Fruit fly (Drosophila melanogaster) whole organism, embryonic: ENCODE measurements around the gene CG2901.

ENCODE experiments used
- Atf-2 ChIP-seq: fragments of 200-800 bp; sonication (Bioruptor generic); optimal IDR thresholded peaks from 2 replicates; lab custom pipeline; 2016; ENCODE audit warnings: missing biosample characterization, missing genetic modification characterization
- BEAF-32 ChIP-seq: fragments of 200-800 bp; sonication (Bioruptor generic); optimal IDR thresholded peaks from 3 replicates; lab custom pipeline; 2017; ENCODE audit warnings: missing biosample characterization, missing genetic modification characterization, mild to moderate bottlenecking, moderate library complexity, missing genetic modification reagents
- CG12659 ChIP-seq: fragments of 200-800 bp; sonication (Bioruptor generic); optimal IDR thresholded peaks from 3 replicates; lab custom pipeline; 2017; ENCODE audit warnings: mild to moderate bottlenecking, missing biosample characterization, missing genetic modification reagents, missing genetic modification characterization
- CG1603 ChIP-seq: fragments of 200-800 bp; sonication (Bioruptor generic); optimal IDR thresholded peaks from 2 replicates; lab custom pipeline; 2019; ENCODE audit warnings: missing biosample characterization, mild to moderate bottlenecking, missing genetic modification characterization, moderate library complexity
- CG17186 ChIP-seq: fragments of 200-800 bp; sonication (Bioruptor generic); optimal IDR thresholded peaks from 3 replicates; lab custom pipeline; 2017; ENCODE audit warnings: missing biosample characterization, missing genetic modification reagents, missing genetic modification characterization
- CG17361 ChIP-seq: fragments of 200-800 bp; sonication (Bioruptor generic); IDR thresholded peaks from 3 replicates; pipeline ENCODE4 v1.3.6; 2022; ENCODE audit warnings: missing biosample characterization, missing genetic modification characterization
- CG17612 ChIP-seq: fragments of 200-800 bp; sonication (Bioruptor generic); IDR thresholded peaks from 2 replicates; pipeline ENCODE4 v1.3.6; 2022; ENCODE audit warnings: missing biosample characterization, missing genetic modification characterization
- CG2712 ChIP-seq: fragments of 200-800 bp; optimal IDR thresholded peaks from 3 replicates; lab custom pipeline; 2019; ENCODE audit warnings: missing biosample characterization, mild to moderate bottlenecking, missing genetic modification characterization, moderate library complexity
- CG3163 ChIP-seq: fragments of 200-800 bp; sonication (Bioruptor generic); optimal IDR thresholded peaks from 3 replicates; lab custom pipeline; 2016; ENCODE audit warnings: missing biosample characterization, missing genetic modification characterization
- CG32532 ChIP-seq: fragments of 200-800 bp; sonication (Bioruptor generic); IDR thresholded peaks from 2 replicates; pipeline ENCODE4 v1.3.6; 2022; ENCODE audit warnings: missing biosample characterization, missing genetic modification characterization
- CG4617 ChIP-seq: fragments of 200-800 bp; sonication (Bioruptor generic); optimal IDR thresholded peaks from 3 replicates; lab custom pipeline; 2016; ENCODE audit warnings: missing biosample characterization, missing genetic modification characterization, borderline replicate concordance
- CG7745 ChIP-seq: fragments of 200-800 bp; sonication (Bioruptor generic); optimal IDR thresholded peaks from 2 replicates; lab custom pipeline; 2018; ENCODE audit warnings: missing biosample characterization, mild to moderate bottlenecking, missing genetic modification characterization, moderate library complexity
- CG7786 ChIP-seq: fragments of 200-800 bp; sonication (Bioruptor generic); optimal IDR thresholded peaks from 2 replicates; lab custom pipeline; 2016; ENCODE audit warnings: missing biosample characterization, missing genetic modification characterization
- CG7928 ChIP-seq: fragments of 200-800 bp; sonication (Bioruptor generic); optimal IDR thresholded peaks from 2 replicates; lab custom pipeline; 2017; ENCODE audit warnings: missing biosample characterization, mild to moderate bottlenecking, missing genetic modification characterization
- CG8290 ChIP-seq, 3 experiments: fragments of 200-800 bp; sonication (Bioruptor generic); optimal IDR thresholded peaks; 2 replicates each; lab custom pipeline; 2016 to 2019; ENCODE audit warnings: missing biosample characterization in 3 of 3, missing genetic modification characterization in 3 of 3, mild to moderate bottlenecking in 2 of 3, moderate library complexity in 1 of 3
- CG8944 ChIP-seq: fragments of 200-800 bp; sonication (Bioruptor generic); optimal IDR thresholded peaks from 3 replicates; lab custom pipeline; 2016; ENCODE audit warnings: missing biosample characterization, missing genetic modification characterization
- CG9727 ChIP-seq: fragments of 200-800 bp; sonication (Bioruptor generic); optimal IDR thresholded peaks from 3 replicates; lab custom pipeline; 2017; ENCODE audit warnings: missing biosample characterization, mild to moderate bottlenecking, missing genetic modification characterization
- CTCF ChIP-seq: fragments of 200-800 bp; sonication (Bioruptor generic); optimal IDR thresholded peaks from 2 replicates; lab custom pipeline; 2017; ENCODE audit warnings: missing biosample characterization, mild to moderate bottlenecking, missing genetic modification characterization, moderate library complexity
- Dbx ChIP-seq: fragments of 200-800 bp; sonication (Bioruptor generic); IDR thresholded peaks from 3 replicates; pipeline ENCODE4 v1.3.6; 2022; ENCODE audit warnings: missing biosample characterization, missing genetic modification characterization
- Dip3 ChIP-seq: fragments of 200-800 bp; sonication (Bioruptor generic); optimal IDR thresholded peaks from 3 replicates; lab custom pipeline; 2016; ENCODE audit warnings: missing biosample characterization, missing genetic modification characterization
- Dref ChIP-seq: fragments of 200-800 bp; sonication (Bioruptor generic); IDR thresholded peaks from 2 replicates; pipeline ENCODE4 v1.3.6; 2022; ENCODE audit warnings: missing biosample characterization, missing genetic modification characterization
- Ets65A ChIP-seq: fragments of 200-800 bp; sonication (Bioruptor generic); peaks from one replicate; lab custom pipeline; 2016; ENCODE audit warnings: missing biosample characterization, missing genetic modification characterization
- Hsf ChIP-seq: fragments of 200-800 bp; sonication (Bioruptor generic); optimal IDR thresholded peaks from 3 replicates; lab custom pipeline; 2016; ENCODE audit warnings: missing biosample characterization, missing genetic modification characterization
- Lim3 ChIP-seq: fragments of 200-800 bp; sonication (Bioruptor generic); IDR thresholded peaks from 2 replicates; pipeline ENCODE4 v1.3.6; 2022; ENCODE audit warnings: missing biosample characterization, missing genetic modification characterization
- Myb ChIP-seq: fragments of 200-800 bp; sonication (Bioruptor generic); optimal IDR thresholded peaks from 2 replicates; lab custom pipeline; 2016; ENCODE audit warnings: missing biosample characterization, missing genetic modification characterization
- Nf-YA ChIP-seq: fragments of 200-800 bp; sonication (Bioruptor generic); IDR thresholded peaks from 2 replicates; pipeline ENCODE4 v1.3.6; 2022; ENCODE audit warnings: missing biosample characterization, missing genetic modification characterization
- Nf-YC ChIP-seq: fragments of 200-800 bp; optimal IDR thresholded peaks from 3 replicates; lab custom pipeline; 2019; ENCODE audit warnings: missing biosample characterization, mild to moderate bottlenecking, missing genetic modification characterization, moderate library complexity
- Pdp1 ChIP-seq, 2 experiments: fragments of 200-800 bp; sonication (Bioruptor generic); optimal IDR thresholded peaks; 3 replicates each; lab custom pipeline; 2016; ENCODE audit warnings: missing biosample characterization in 2 of 2, missing genetic modification characterization in 2 of 2, mild to moderate bottlenecking in 1 of 2, moderate library complexity in 1 of 2
- Rfx ChIP-seq: fragments of 200-800 bp; sonication (Bioruptor generic); IDR thresholded peaks from 2 replicates; pipeline ENCODE4 v1.3.6; 2022; ENCODE audit warnings: missing biosample characterization, missing genetic modification characterization
- Six4 ChIP-seq: fragments of 200-800 bp; sonication (Bioruptor generic); optimal IDR thresholded peaks from 2 replicates; lab custom pipeline; 2016; ENCODE audit warnings: missing biosample characterization, missing genetic modification characterization
- Trl ChIP-seq, 3 experiments: fragments of >200 bp in 2 of 3; fragments of 200-800 bp in 1 of 3; sonication (Bioruptor generic) in 1 of 3; optimal IDR thresholded peaks; 2 replicates in 1 of 3; 3 replicates in 2 of 3; lab custom pipeline; 2016 to 2017; ENCODE audit warnings: missing biosample characterization in 1 of 3, missing genetic modification characterization in 1 of 3
- Xbp1 ChIP-seq: fragments of 200-800 bp; sonication (Bioruptor generic); optimal IDR thresholded peaks from 3 replicates; lab custom pipeline; 2016; ENCODE audit warnings: missing biosample characterization, mild to moderate bottlenecking, missing genetic modification characterization
- bigmax ChIP-seq: fragments of 200-800 bp; sonication (Bioruptor generic); optimal IDR thresholded peaks from 2 replicates; lab custom pipeline; 2018; ENCODE audit warnings: missing biosample characterization, mild to moderate bottlenecking, missing genetic modification characterization
- cad ChIP-seq: fragments of >200 bp; optimal IDR thresholded peaks from 2 replicates; lab custom pipeline; 2017; ENCODE audit warnings: missing biosample characterization, missing genetic modification characterization
- chinmo ChIP-seq: fragments of 200-800 bp; sonication (Bioruptor generic); IDR thresholded peaks from 4 replicates; pipeline ENCODE4 v1.3.6; 2022; ENCODE audit warnings: missing biosample characterization, missing genetic modification characterization; ENCODE audit not compliant: partially characterized antibody
- fd96Cb ChIP-seq: fragments of 200-800 bp; sonication (Bioruptor generic); optimal IDR thresholded peaks from 2 replicates; lab custom pipeline; 2018; ENCODE audit warnings: missing biosample characterization, mild to moderate bottlenecking, missing genetic modification characterization, moderate library complexity
- gfzf ChIP-seq: fragments of 200-800 bp; sonication (Bioruptor generic); optimal IDR thresholded peaks from 2 replicates; lab custom pipeline; 2016; ENCODE audit warnings: missing biosample characterization, mild to moderate bottlenecking, missing genetic modification characterization, moderate library complexity
- knrl ChIP-seq: fragments of 200-800 bp; sonication (Bioruptor generic); IDR thresholded peaks from 3 replicates; pipeline ENCODE4 v1.3.6; 2022; ENCODE audit warnings: missing biosample characterization, missing genetic modification characterization; ENCODE audit not compliant: partially characterized antibody
- mam ChIP-seq: fragments of 200-800 bp; sonication (Bioruptor generic); optimal IDR thresholded peaks from 3 replicates; lab custom pipeline; 2016; ENCODE audit warnings: missing biosample characterization, missing genetic modification characterization
- pita ChIP-seq: fragments of 200-800 bp; sonication (Bioruptor generic); optimal IDR thresholded peaks from 2 replicates; lab custom pipeline; 2017; ENCODE audit warnings: missing biosample characterization, mild to moderate bottlenecking, missing genetic modification characterization
- pum ChIP-seq: fragments of 200-800 bp; sonication (Bioruptor generic); optimal IDR thresholded peaks from 2 replicates; lab custom pipeline; 2016; ENCODE audit warnings: missing biosample characterization, missing genetic modification characterization
- sc ChIP-seq, 3 experiments: fragments of >200 bp in 2 of 3; fragments of 200-800 bp in 1 of 3; sonication (Bioruptor generic) in 1 of 3; optimal IDR thresholded peaks; 2 replicates in 2 of 3; 3 replicates in 1 of 3; lab custom pipeline; 2017; ENCODE audit warnings: mild to moderate bottlenecking in 1 of 3, missing biosample characterization in 1 of 3, missing genetic modification characterization in 1 of 3, missing genetic modification reagents in 1 of 3
- sens ChIP-seq: fragments of 200-800 bp; sonication (Bioruptor generic); peaks from one replicate; lab custom pipeline; 2016; ENCODE audit warnings: missing biosample characterization, missing genetic modification characterization
- sr ChIP-seq: fragments of 200-800 bp; sonication (Bioruptor generic); IDR thresholded peaks from 3 replicates; pipeline ENCODE4 v1.3.6; 2022; ENCODE audit warnings: missing biosample characterization, missing genetic modification characterization
- tgo ChIP-seq: fragments of 200-800 bp; sonication (Bioruptor generic); IDR thresholded peaks from 3 replicates; pipeline ENCODE4 v1.3.6; 2022; ENCODE audit warnings: missing biosample characterization, missing genetic modification characterization
- tin ChIP-seq: fragments of 200-800 bp; sonication (Bioruptor generic); optimal IDR thresholded peaks from 3 replicates; lab custom pipeline; 2016; ENCODE audit warnings: missing biosample characterization, missing genetic modification characterization
- tna ChIP-seq: fragments of 200-800 bp; sonication (Bioruptor generic); IDR thresholded peaks from 2 replicates; pipeline ENCODE4 v1.3.6; 2022; ENCODE audit warnings: missing biosample characterization, missing genetic modification characterization; ENCODE audit not compliant: partially characterized antibody
- trem ChIP-seq: fragments of 200-800 bp; optimal IDR thresholded peaks from 3 replicates; lab custom pipeline; 2019; ENCODE audit warnings: missing biosample characterization, mild to moderate bottlenecking, missing genetic modification characterization, moderate library complexity
- tx ChIP-seq: fragments of 200-800 bp; sonication (Bioruptor generic); optimal IDR thresholded peaks from 2 replicates; lab custom pipeline; 2016; ENCODE audit warnings: missing biosample characterization, missing genetic modification characterization
- vvl ChIP-seq: fragments of 200-800 bp; sonication (Bioruptor generic); IDR thresholded peaks from 2 replicates; pipeline ENCODE4 v1.3.6; 2022; ENCODE audit warnings: missing biosample characterization, missing genetic modification characterization

The CG2901 gene

DNA sequence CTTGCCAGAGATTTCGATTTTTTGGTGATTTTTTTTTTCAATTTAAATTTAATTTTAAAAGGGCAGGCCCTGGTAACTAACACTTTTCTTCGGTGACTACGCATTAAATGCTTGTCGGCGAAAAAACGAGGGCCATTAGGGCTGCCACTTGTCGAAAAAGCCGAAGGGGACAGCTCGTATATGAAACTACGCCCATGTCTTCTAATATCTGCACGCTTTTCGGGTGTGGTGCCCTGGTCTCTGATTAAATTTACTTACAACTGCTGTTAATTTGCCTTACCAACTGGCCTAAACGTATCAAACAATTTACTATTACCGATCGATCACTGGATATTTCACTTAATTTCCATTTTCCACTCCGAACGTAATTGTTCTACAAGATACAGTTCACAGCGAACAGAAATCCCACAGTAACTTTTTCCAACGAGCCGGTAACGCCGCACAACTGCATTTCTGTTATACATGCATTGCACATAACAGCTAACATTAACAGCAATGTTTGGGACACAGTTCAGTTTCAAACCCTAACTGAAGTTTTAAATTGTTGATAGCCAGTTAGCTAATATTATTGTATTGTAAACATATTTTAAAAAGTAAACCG lies 34.4 kb downstream of the CG2901 start (continued):
- peak; percentile 89 for TF ChIP-seq trem (tag; lab: Kevin White, UChicago)
- TF ChIP-seq CG3163 (GFP tag; lab: Kevin White, UChicago) = no peak
- TF ChIP-seq Atf-2 (GFP tag; lab: Kevin White, UChicago) = no peak
- peak; percentile 34; the same call in 1 of the 3 replicates for TF ChIP-seq Dbx
- no peak for TF ChIP-seq fd96Cb (tag; lab: Kevin White, UChicago)
- TF ChIP-seq Pdp1 (GFP tag; optimal IDR thresholded peaks at IDR 0.05; lab: Kevin White, UChicago) = peak in 1 of 2 experiments; percentile 30
- TF ChIP-seq CG7928 (GFP tag; lab: Kevin White, UChicago) = peak; percentile 72
- no peak for TF ChIP-seq tna
- peak; percentile 52 for TF ChIP-seq pita
- peak; percentile 17 for TF ChIP-seq BEAF-32
- peak; percentile 55 for TF ChIP-seq CG1603 (tag; lab: Kevin White, UChicago)
- TF ChIP-seq cad = no peak
- peak; percentile 68 for TF ChIP-seq CG2712 (tag; lab: Kevin White, UChicago)
- TF ChIP-seq CG8944 (GFP tag; lab: Kevin White, UChicago) = peak; percentile 2
- TF ChIP-seq Xbp1 (GFP tag; lab: Kevin White, UChicago) = peak; percentile 35
- no peak for TF ChIP-seq CG9727
- TF ChIP-seq chinmo = peak; percentile 78; the same call in 1 of the 4 replicates
- peak; percentile 57 for TF ChIP-seq CG4617 (GFP tag; lab: Kevin White, UChicago)
- no peak for TF ChIP-seq vvl (GFP tag; lab: Robert Waterston, UW)
- TF ChIP-seq Hsf (GFP tag; lab: Kevin White, UChicago) = peak; percentile 21
- TF ChIP-seq mam (GFP tag; lab: Kevin White, UChicago) = peak; percentile 42
- TF ChIP-seq sens (GFP tag; lab: Kevin White, UChicago) = peak; percentile 69
- peak; percentile 23 for TF ChIP-seq tin (GFP tag; lab: Kevin White, UChicago)
- TF ChIP-seq bigmax (GFP tag; lab: Kevin White, UChicago) = no peak
- peak; percentile 30; the same call in 1 of the 3 replicates for TF ChIP-seq CG17361 (GFP tag; lab: Robert Waterston, UW)
- no peak for TF ChIP-seq CG17612 (GFP tag; lab: Robert Waterston, UW)
- TF ChIP-seq tx (GFP tag; lab: Kevin White, UChicago) = peak; percentile 27
- TF ChIP-seq knrl (GFP tag; lab: Robert Waterston, UW) = peak; percentile 40
- TF ChIP-seq Dip3 = peak; percentile 17
- peak; percentile 47 for TF ChIP-seq gfzf (GFP tag; lab: Kevin White, UChicago)
- no peak for TF ChIP-seq pum (GFP tag; lab: Kevin White, UChicago)
- TF ChIP-seq Rfx (GFP tag; lab: Robert Waterston, UW) = peak; percentile 61
- TF ChIP-seq tgo (GFP tag; lab: Robert Waterston, UW) = no peak
- peak; percentile 58 for TF ChIP-seq CTCF (GFP tag; lab: Kevin White, UChicago)
- TF ChIP-seq Nf-YC (tag; lab: Kevin White, UChicago) = peak; percentile 29
- no peak for TF ChIP-seq Six4 (GFP tag; lab: Kevin White, UChicago)
- peak; percentile 82 for TF ChIP-seq CG8290 (GFP tag; optimal IDR thresholded peaks at IDR 0.05; lab: Kevin White, UChicago)
- TF ChIP-seq CG8290 (tag; optimal IDR thresholded peaks at IDR 0.05; lab: Kevin White, UChicago) = peak; percentile 11 to 74
- no peak for TF ChIP-seq Nf-YA (GFP tag; lab: Robert Waterston, UW)
- TF ChIP-seq Myb (GFP tag; lab: Kevin White, UChicago) = peak; percentile 51
- TF ChIP-seq CG12659 (GFP tag; lab: Kevin White, UChicago) = peak; percentile 47
- TF ChIP-seq CG17186 (GFP tag; lab: Kevin White, UChicago) = peak; percentile 98
- no peak for TF ChIP-seq sr
- TF ChIP-seq CG7786 (GFP tag; lab: Kevin White, UChicago) = peak; percentile 10
- TF ChIP-seq CG7745 (tag; lab: Kevin White, UChicago) = no peak
- TF ChIP-seq CG32532 (GFP tag; lab: Robert Waterston, UW) = peak; percentile 50; the same call in 1 of the 2 replicates
- no peak for TF ChIP-seq Dref (GFP tag; lab: Robert Waterston, UW)
- TF ChIP-seq sc (optimal IDR thresholded peaks at IDR 0.05; lab: Kevin White, UChicago) = no peak
- no peak for TF ChIP-seq sc (GFP tag; optimal IDR thresholded peaks at IDR 0.05; lab: Kevin White, UChicago)
- peak; percentile 1 for TF ChIP-seq Ets65A
- TF ChIP-seq Lim3 (GFP tag; lab: Robert Waterston, UW) = no peak
- no peak for TF ChIP-seq Trl (optimal IDR thresholded peaks at IDR 0.05; lab: Kevin White, UChicago)
- TF ChIP-seq Trl (GFP tag; optimal IDR thresholded peaks at IDR 0.05; lab: Kevin White, UChicago) = peak; percentile 40
